Worm (Caenorhabditis elegans) whole organism, midembryonic: ENCODE measurements around the gene drd-50.

Experiments used
- T22C8.4 ChIP-seq: fragments of 200-800 bp; sonication (Bioruptor generic); IDR thresholded peaks from 2 replicates; pipeline ENCODE4 v1.3.6; 2022; ENCODE audit warnings: missing genetic modification characterization, missing compliant biosample characterization
- cog-1 ChIP-seq: sonication (generic microtip); optimal IDR thresholded peaks from 2 replicates; lab custom pipeline; 2016; ENCODE audit warnings: missing genetic modification characterization, missing compliant biosample characterization
- flt-1 ChIP-seq: fragments of 200-800 bp; sonication (Bioruptor generic); IDR thresholded peaks from 2 replicates; pipeline ENCODE4 v1.3.6; 2022; ENCODE audit warnings: missing genetic modification characterization, missing compliant biosample characterization
- klf-2 ChIP-seq: fragments of 200-800 bp; sonication (Bioruptor generic); conservative IDR thresholded peaks from 2 replicates; pipeline ENCODE4 v1.3.6; 2022; ENCODE audit warnings: missing genetic modification reagents, missing genetic modification characterization, missing compliant biosample characterization
- med-1 ChIP-seq: sonication (generic microtip); optimal IDR thresholded peaks from 2 replicates; lab custom pipeline; 2017; ENCODE audit warnings: missing genetic modification characterization, mild to moderate bottlenecking, missing compliant biosample characterization, antibody characterized with exemption, missing genetic modification reagents; ENCODE audit not compliant: insufficient read depth
- ref-1 ChIP-seq: fragments of 200-800 bp; sonication (Bioruptor generic); conservative IDR thresholded peaks from 2 replicates; pipeline ENCODE4 v1.3.6; 2022; ENCODE audit warnings: missing genetic modification reagents, missing genetic modification characterization, missing compliant biosample characterization
- tab-1 ChIP-seq: fragments of 200-800 bp; sonication (Bioruptor generic); IDR thresholded peaks from 2 replicates; pipeline ENCODE4 v1.3.6; 2022; ENCODE audit warnings: missing genetic modification characterization, missing compliant biosample characterization
- ztf-23 ChIP-seq: fragments of 200-800 bp; sonication (Bioruptor generic); IDR thresholded peaks from 2 replicates; pipeline ENCODE4 v1.3.6; 2022; ENCODE audit warnings: missing genetic modification reagents, missing genetic modification characterization, missing compliant biosample characterization
- ztf-29 ChIP-seq: fragments of 200-800 bp; sonication (Bioruptor generic); IDR thresholded peaks from 2 replicates; pipeline ENCODE4 v1.3.6; 2022; ENCODE audit warnings: missing genetic modification reagents, missing genetic modification characterization, missing compliant biosample characterization

The drd-50 gene

DNA sequence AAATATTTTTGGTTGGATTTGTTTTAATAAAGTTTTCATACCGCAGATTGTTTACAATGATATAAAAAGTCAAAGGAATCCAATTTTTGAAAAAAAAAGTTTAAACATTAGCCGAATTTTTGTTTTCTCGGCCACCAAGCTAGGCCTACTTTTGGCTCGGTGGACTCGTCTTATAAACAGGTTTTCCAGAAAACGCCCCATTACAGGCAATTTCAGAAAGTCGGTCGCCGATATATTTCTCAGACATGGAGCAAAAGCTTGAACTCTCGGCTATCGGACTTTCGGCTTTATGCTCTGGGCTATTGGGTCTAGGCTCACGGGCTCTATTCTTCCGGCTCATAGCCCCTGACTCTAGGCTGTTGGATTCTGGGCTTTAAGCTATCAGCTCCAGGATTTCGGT, 34.4 kb upstream of the drd-50 start:
- TF ChIP-seq ztf-23 (no peak), cog-1 (tag; lab: Kevin White, UChicago) (no peak), ref-1 (no peak), tab-1 (GFP tag; lab: Robert Waterston, UW) (no peak), T22C8.4 (no peak), flt-1 (GFP tag; lab: Robert Waterston, UW) (no peak), ztf-29 (GFP tag; lab: Robert Waterston, UW) (no peak), klf-2 (GFP tag; lab: Robert Waterston, UW) (no peak), med-1 (GFP tag; lab: Kevin White, UChicago) (no peak)

DNA sequence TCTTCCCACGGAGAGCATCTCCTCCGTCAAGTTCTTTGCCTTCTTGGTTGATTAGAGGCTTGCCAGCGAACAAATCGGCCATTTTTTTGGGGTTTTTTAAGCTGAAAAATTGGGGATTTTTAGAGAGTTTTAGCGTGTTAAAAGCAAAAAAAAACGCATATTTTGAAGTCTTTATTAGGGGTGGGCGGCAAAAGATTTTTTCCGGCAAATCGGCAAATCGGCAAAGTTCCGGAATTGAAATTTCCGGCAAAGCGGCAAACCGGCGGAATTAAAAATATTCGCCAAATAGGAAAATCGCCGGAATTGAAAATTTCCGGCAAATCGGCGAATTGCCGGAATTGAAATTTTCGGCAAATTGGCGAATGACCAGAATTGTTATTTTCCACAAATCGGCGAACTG, 33.4 kb upstream of the drd-50 start, which contains the start of gene C35B1.5:
TSS of gene C35B1.5 (minus strand) at position 101 of the 400 bp plus-strand sequence.
- TF ChIP-seq cog-1 (tag; lab: Kevin White, UChicago) (no peak), ref-1 (no peak)

DNA sequence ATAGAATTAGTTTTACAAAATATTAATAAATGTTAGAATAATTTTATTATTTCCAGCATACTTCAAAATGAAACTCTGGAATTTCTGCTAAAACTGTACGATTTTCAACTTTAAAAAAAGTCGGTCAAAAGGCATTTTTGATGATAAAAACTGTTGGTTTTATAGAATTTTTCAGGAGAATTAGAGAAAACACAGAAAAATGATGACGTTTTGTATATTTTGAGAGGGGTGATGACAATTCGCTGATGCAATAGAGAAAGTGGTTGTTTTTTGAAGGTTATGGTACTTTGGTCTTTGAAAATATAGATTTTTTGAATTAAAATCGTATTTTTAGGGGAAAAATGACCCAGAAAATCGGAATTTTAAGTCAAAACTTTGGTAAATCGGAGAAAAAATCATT, 32.5 kb upstream of the drd-50 start:
- TF ChIP-seq ztf-29 (GFP tag; lab: Robert Waterston, UW): no peak

DNA sequence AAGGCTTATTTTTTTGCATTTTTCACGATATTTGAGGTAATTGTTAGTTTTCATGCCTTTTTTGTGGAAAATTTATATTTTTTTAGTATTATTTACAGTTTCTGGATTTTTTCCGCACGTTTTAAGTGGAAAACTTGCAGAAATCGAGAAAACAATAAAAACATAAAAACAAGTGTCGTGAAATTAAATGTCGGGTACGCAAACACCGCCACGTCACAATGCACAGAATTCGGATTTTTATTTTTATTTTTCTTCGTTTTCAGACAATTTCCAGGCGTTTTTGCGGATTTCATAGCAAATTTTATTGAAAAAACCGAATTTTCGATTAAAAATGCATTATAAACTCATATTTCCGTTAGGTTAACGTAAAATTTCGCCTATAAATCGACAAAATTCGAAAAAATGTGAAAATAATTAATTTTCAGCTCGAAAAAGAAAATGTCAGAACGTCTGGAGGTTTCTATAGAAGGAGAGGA, 31.7 kb upstream of the drd-50 start, which contains the start of gene C35B1.2:
TSS of gene C35B1.2 (plus strand) at position 426 of the 476 bp plus-strand sequence.
- TF ChIP-seq med-1 (GFP tag; lab: Kevin White, UChicago) (no peak), cog-1 (tag; lab: Kevin White, UChicago) (no peak), ref-1 (no peak), ztf-29 (GFP tag; lab: Robert Waterston, UW) (no peak), ztf-23 (no peak), T22C8.4 (no peak), klf-2 (GFP tag; lab: Robert Waterston, UW) (no peak)

DNA sequence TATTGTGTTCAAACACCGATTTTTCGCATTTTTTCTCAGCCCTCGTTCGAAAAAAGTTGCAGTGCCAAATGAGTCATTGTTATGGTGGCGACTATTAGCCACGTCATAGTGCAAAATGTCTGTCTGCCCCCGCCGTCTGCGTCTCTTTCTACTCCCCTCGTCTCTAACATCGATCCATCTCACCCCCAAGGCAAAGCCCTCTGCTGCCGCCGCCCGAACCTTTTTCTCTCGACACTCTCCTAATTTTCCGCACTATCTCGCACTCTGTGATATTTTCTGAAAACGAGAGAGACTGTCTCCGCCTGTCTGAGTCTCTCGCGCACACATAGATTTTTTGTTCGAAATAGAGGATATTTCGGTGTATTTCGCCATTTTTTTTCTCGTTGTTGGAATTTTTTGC, 24.4 kb upstream of the drd-50 start:
- TF ChIP-seq T22C8.4 (peak; percentile 73; the same call in 1 of the 2 replicates), cog-1 (tag; lab: Kevin White, UChicago) (no peak), ztf-29 (GFP tag; lab: Robert Waterston, UW) (peak; percentile 85)

ce11 chrIV:4094364-4094763, 23.2 kb upstream of the drd-50 start:
- TF ChIP-seq med-1 (GFP tag; lab: Kevin White, UChicago): no peak
- no peak for TF ChIP-seq flt-1 (GFP tag; lab: Robert Waterston, UW)
- no peak for TF ChIP-seq T22C8.4
- no peak for TF ChIP-seq tab-1 (GFP tag; lab: Robert Waterston, UW)
- no peak for TF ChIP-seq ztf-23
- TF ChIP-seq cog-1 (tag; lab: Kevin White, UChicago): no peak
- TF ChIP-seq klf-2 (GFP tag; lab: Robert Waterston, UW): no peak

DNA sequence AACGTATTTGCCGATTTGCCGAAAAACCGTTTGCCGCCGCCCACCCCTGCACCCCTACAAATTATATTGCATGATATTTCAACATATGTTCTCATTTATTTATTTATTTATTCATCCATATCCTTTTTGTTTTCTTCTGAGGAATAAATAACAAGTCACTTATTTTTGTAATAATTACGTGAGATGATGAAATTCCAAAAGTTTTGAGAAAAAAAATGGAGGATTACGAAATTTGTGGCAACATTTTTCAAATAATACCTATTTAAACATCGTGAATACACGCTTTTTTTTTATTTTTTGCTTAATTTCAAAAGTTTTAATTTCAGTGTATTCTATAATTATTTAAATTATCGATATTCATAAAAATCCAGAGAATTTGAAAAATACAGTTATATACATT, 20.6 kb upstream of the drd-50 start:
- TF ChIP-seq ztf-23: no peak
- no peak for TF ChIP-seq ref-1
- TF ChIP-seq med-1 (GFP tag; lab: Kevin White, UChicago): no peak
- TF ChIP-seq cog-1 (tag; lab: Kevin White, UChicago): no peak
- TF ChIP-seq klf-2 (GFP tag; lab: Robert Waterston, UW): no peak
- TF ChIP-seq T22C8.4: no peak
- TF ChIP-seq flt-1 (GFP tag; lab: Robert Waterston, UW): no peak
- no peak for TF ChIP-seq tab-1 (GFP tag; lab: Robert Waterston, UW)
- TF ChIP-seq ztf-29 (GFP tag; lab: Robert Waterston, UW): no peak

ce11 chrIV:4099773-4100172, 17.8 kb upstream of the drd-50 start:
- TF ChIP-seq cog-1 (tag; lab: Kevin White, UChicago): no peak
- TF ChIP-seq ztf-23: no peak
- TF ChIP-seq T22C8.4: no peak

DNA sequence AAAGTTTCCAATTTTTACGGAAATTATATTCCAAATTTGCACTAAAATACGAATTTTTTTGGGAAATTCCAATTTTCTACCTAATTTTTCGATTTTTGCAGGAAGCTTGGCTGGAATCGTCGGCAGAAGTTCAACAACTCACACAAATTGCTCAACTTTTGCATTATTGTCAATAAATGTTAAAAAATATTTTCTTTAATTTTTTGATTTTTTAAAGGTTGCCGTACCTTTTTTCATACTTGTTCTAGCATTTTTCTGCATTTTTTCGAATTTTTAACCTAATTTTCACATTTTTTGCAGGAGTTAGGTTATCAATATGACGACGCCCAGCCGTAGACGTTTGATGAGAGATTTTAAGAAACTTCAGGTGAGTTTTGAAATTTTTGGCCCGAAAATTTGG, 14.8 kb upstream of the drd-50 start, which contains the start of gene ubc-1:
TSS of gene ubc-1 (plus strand) at position 301 of the 400 bp plus-strand sequence.
- TF ChIP-seq flt-1 (GFP tag; lab: Robert Waterston, UW): no peak
- no peak for TF ChIP-seq med-1 (GFP tag; lab: Kevin White, UChicago)
- no peak for TF ChIP-seq tab-1 (GFP tag; lab: Robert Waterston, UW)
- no peak for TF ChIP-seq ztf-23
- no peak for TF ChIP-seq T22C8.4
- TF ChIP-seq ref-1: no peak
- TF ChIP-seq cog-1 (tag; lab: Kevin White, UChicago): no peak
- TF ChIP-seq klf-2 (GFP tag; lab: Robert Waterston, UW): no peak
- no peak for TF ChIP-seq ztf-29 (GFP tag; lab: Robert Waterston, UW)

ce11 chrIV:4108767-4109166, 8.8 kb upstream of the drd-50 start, which contains the start of gene C35B1.7:
C35B1.7 (plus strand) TSS chrIV:4109067.
- TF ChIP-seq ztf-23 (no peak), tab-1 (GFP tag; lab: Robert Waterston, UW) (no peak), flt-1 (GFP tag; lab: Robert Waterston, UW) (no peak), T22C8.4 (no peak), ztf-29 (GFP tag; lab: Robert Waterston, UW) (no peak), ref-1 (no peak), klf-2 (GFP tag; lab: Robert Waterston, UW) (no peak), med-1 (GFP tag; lab: Kevin White, UChicago) (no peak), cog-1 (tag; lab: Kevin White, UChicago) (no peak)

DNA sequence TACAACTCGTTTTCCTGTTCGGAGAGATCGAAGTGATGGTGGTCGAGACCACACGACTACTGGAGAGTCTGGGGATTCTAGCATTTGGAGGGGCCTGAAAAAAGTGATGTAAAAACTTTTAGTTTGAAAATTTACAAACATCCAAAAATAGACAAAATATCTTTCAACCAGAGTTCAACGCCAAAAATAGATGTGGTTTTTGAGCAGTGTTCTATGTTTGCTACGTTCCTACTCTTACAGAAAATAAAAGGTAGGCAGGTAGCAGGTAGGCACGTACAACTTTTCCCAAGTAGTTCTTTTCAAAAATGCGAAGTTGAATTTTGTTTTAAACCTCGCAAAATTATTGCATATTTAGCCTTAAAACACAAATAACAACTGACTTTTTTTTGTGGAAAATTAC, 5.1 kb upstream of the drd-50 start, which contains the start of gene F49F1.14:
TSS of gene F49F1.14 (minus strand) at position 101 of the 400 bp plus-strand sequence.
- TF ChIP-seq klf-2 (GFP tag; lab: Robert Waterston, UW): no peak
- TF ChIP-seq ztf-23: no peak
